Fruit fly (Drosophila melanogaster) whole organism, embryonic: Measurements from ENCODE around the gene CG14866.

Experiments used
- Aef1 ChIP-seq: fragments of 200-800 bp; sonication (Bioruptor generic); IDR thresholded peaks from 3 replicates; pipeline ENCODE4 v1.3.6; 2022; ENCODE audit warnings: missing biosample characterization, missing genetic modification characterization
- CG10979 ChIP-seq: fragments of 200-800 bp; sonication (Bioruptor generic); optimal IDR thresholded peaks from 2 replicates; lab custom pipeline; 2018; ENCODE audit warnings: missing biosample characterization, mild to moderate bottlenecking, missing genetic modification characterization, moderate library complexity
- CG11398 ChIP-seq: fragments of 200-800 bp; sonication (Bioruptor generic); optimal IDR thresholded peaks from 2 replicates; lab custom pipeline; 2016; ENCODE audit warnings: missing biosample characterization, missing genetic modification characterization
- CG12769 ChIP-seq: fragments of 200-800 bp; sonication (Bioruptor generic); optimal IDR thresholded peaks from 2 replicates; lab custom pipeline; 2019; ENCODE audit warnings: missing biosample characterization, mild to moderate bottlenecking, missing genetic modification characterization, moderate library complexity
- CG14710 ChIP-seq: fragments of 200-800 bp; sonication (Bioruptor generic); optimal IDR thresholded peaks from 3 replicates; lab custom pipeline; 2019; ENCODE audit warnings: missing biosample characterization, mild to moderate bottlenecking, missing genetic modification characterization, moderate library complexity
- CG17328 ChIP-seq: fragments of 200-800 bp; sonication (Bioruptor generic); IDR thresholded peaks from 2 replicates; pipeline ENCODE4 v1.3.6; 2022; ENCODE audit warnings: missing biosample characterization, missing genetic modification characterization
- CG17829 ChIP-seq: fragments of 200-800 bp; optimal IDR thresholded peaks from 2 replicates; lab custom pipeline; 2019; ENCODE audit warnings: missing biosample characterization, mild to moderate bottlenecking, missing genetic modification characterization, moderate library complexity
- CG1832 ChIP-seq: fragments of 200-800 bp; sonication (Bioruptor generic); optimal IDR thresholded peaks from 2 replicates; lab custom pipeline; 2017; ENCODE audit warnings: missing biosample characterization, mild to moderate bottlenecking, missing genetic modification characterization, inconsistent platforms
- CG2116 ChIP-seq: fragments of 200-800 bp; sonication (Bioruptor generic); optimal IDR thresholded peaks from 3 replicates; lab custom pipeline; 2018; ENCODE audit warnings: missing biosample characterization, mild to moderate bottlenecking, missing genetic modification characterization
- CG3065 ChIP-seq: fragments of 200-800 bp; sonication (Bioruptor generic); optimal IDR thresholded peaks from 2 replicates; lab custom pipeline; 2016; ENCODE audit warnings: missing biosample characterization, missing genetic modification characterization
- CG32532 ChIP-seq: fragments of 200-800 bp; sonication (Bioruptor generic); IDR thresholded peaks from 2 replicates; pipeline ENCODE4 v1.3.6; 2022; ENCODE audit warnings: missing biosample characterization, missing genetic modification characterization
- CG32767 ChIP-seq: fragments of 200-800 bp; sonication (Bioruptor generic); IDR thresholded peaks from 2 replicates; pipeline ENCODE4 v1.3.6; 2022; ENCODE audit warnings: missing biosample characterization, missing genetic modification characterization
- CG34376 ChIP-seq: fragments of 200-800 bp; sonication (Bioruptor generic); optimal IDR thresholded peaks from 2 replicates; lab custom pipeline; 2018; ENCODE audit warnings: missing biosample characterization, mild to moderate bottlenecking, missing genetic modification characterization
- CG5180 ChIP-seq: fragments of 200-800 bp; sonication (Bioruptor generic); optimal IDR thresholded peaks from 3 replicates; lab custom pipeline; 2017; ENCODE audit warnings: missing biosample characterization, missing genetic modification characterization, mild to moderate bottlenecking, moderate library complexity, missing genetic modification reagents
- CG7271 ChIP-seq: fragments of 200-800 bp; sonication (Bioruptor generic); optimal IDR thresholded peaks from 2 replicates; lab custom pipeline; 2018; ENCODE audit warnings: missing biosample characterization, mild to moderate bottlenecking, missing genetic modification characterization, moderate library complexity
- CG7372 ChIP-seq: fragments of 200-800 bp; sonication (Bioruptor generic); IDR thresholded peaks from 2 replicates; pipeline ENCODE4 v1.3.6; 2022; ENCODE audit warnings: missing biosample characterization, missing genetic modification characterization
- CG8388 ChIP-seq: fragments of 200-800 bp; sonication (Bioruptor generic); optimal IDR thresholded peaks from 2 replicates; lab custom pipeline; 2019; ENCODE audit warnings: missing biosample characterization, mild to moderate bottlenecking, missing genetic modification characterization, moderate library complexity
- CG9876 ChIP-seq: fragments of 200-800 bp; sonication (Bioruptor generic); optimal IDR thresholded peaks from 2 replicates; lab custom pipeline; 2016; ENCODE audit warnings: missing biosample characterization, missing genetic modification characterization
- CHES-1-like ChIP-seq: fragments of 200-800 bp; sonication (Bioruptor generic); optimal IDR thresholded peaks from 2 replicates; lab custom pipeline; 2016; ENCODE audit warnings: missing biosample characterization, missing genetic modification characterization
- Chrac-16 ChIP-seq: fragments of 200-800 bp; sonication (Bioruptor generic); optimal IDR thresholded peaks from 3 replicates; lab custom pipeline; 2016; ENCODE audit warnings: missing biosample characterization, missing genetic modification characterization
- Dfd ChIP-seq, 2 experiments: fragments of >200 bp; optimal IDR thresholded peaks; 2 replicates each; lab custom pipeline; 2017; ENCODE audit warnings: missing biosample characterization in 2 of 2, missing genetic modification characterization in 2 of 2
- Fer2 ChIP-seq: fragments of 200-800 bp; sonication (Bioruptor generic); optimal IDR thresholded peaks from 2 replicates; lab custom pipeline; 2018; ENCODE audit warnings: missing biosample characterization, mild to moderate bottlenecking, missing genetic modification characterization, moderate library complexity
- HHEX ChIP-seq: fragments of 200-800 bp; sonication (Bioruptor generic); optimal IDR thresholded peaks from 3 replicates; lab custom pipeline; 2017; ENCODE audit warnings: missing biosample characterization, mild to moderate bottlenecking, missing genetic modification characterization, missing genetic modification reagents
- HLH54F ChIP-seq: fragments of 200-800 bp; sonication (Bioruptor generic); optimal IDR thresholded peaks from 3 replicates; lab custom pipeline; 2016; ENCODE audit warnings: missing biosample characterization, missing genetic modification characterization
- Hsf ChIP-seq: fragments of 200-800 bp; sonication (Bioruptor generic); optimal IDR thresholded peaks from 3 replicates; lab custom pipeline; 2016; ENCODE audit warnings: missing biosample characterization, missing genetic modification characterization
- MTF-1 ChIP-seq: fragments of 200-800 bp; sonication (Bioruptor generic); optimal IDR thresholded peaks from 2 replicates; lab custom pipeline; 2018; ENCODE audit warnings: missing biosample characterization, mild to moderate bottlenecking, missing genetic modification characterization, borderline replicate concordance
- Med ChIP-seq: fragments of 200-800 bp; sonication (Bioruptor generic); peaks from one replicate; lab custom pipeline; 2016; ENCODE audit warnings: missing biosample characterization, missing genetic modification characterization, mild to moderate bottlenecking, inconsistent platforms, moderate library complexity
- Nf-YC ChIP-seq: fragments of 200-800 bp; optimal IDR thresholded peaks from 3 replicates; lab custom pipeline; 2019; ENCODE audit warnings: missing biosample characterization, mild to moderate bottlenecking, missing genetic modification characterization, moderate library complexity
- PHDP ChIP-seq: fragments of 200-800 bp; sonication (Bioruptor generic); optimal IDR thresholded peaks from 3 replicates; lab custom pipeline; 2018; ENCODE audit warnings: missing biosample characterization, mild to moderate bottlenecking, missing genetic modification characterization, moderate library complexity
- Tbp ChIP-seq: fragments of >200 bp; optimal IDR thresholded peaks from 2 replicates; lab custom pipeline; 2018; ENCODE audit warnings: missing biosample characterization, missing genetic modification characterization
- Vsx1 ChIP-seq: fragments of 200-800 bp; sonication (Bioruptor generic); optimal IDR thresholded peaks from 2 replicates; lab custom pipeline; 2017; ENCODE audit warnings: missing biosample characterization, mild to moderate bottlenecking, missing genetic modification characterization, missing genetic modification reagents
- YL-1 ChIP-seq: fragments of 200-800 bp; sonication (Bioruptor generic); optimal IDR thresholded peaks from 3 replicates; lab custom pipeline; 2017; ENCODE audit warnings: missing biosample characterization, mild to moderate bottlenecking, missing genetic modification characterization
- al ChIP-seq: fragments of 200-800 bp; sonication (Bioruptor generic); IDR thresholded peaks from 2 replicates; pipeline ENCODE4 v1.3.6; 2022; ENCODE audit warnings: missing biosample characterization, missing genetic modification characterization
- bbx ChIP-seq: fragments of 200-800 bp; sonication (Bioruptor generic); IDR thresholded peaks from 2 replicates; pipeline ENCODE4 v1.3.6; 2022; ENCODE audit warnings: missing biosample characterization, missing genetic modification characterization; ENCODE audit not compliant: partially characterized antibody
- chinmo ChIP-seq: fragments of 200-800 bp; sonication (Bioruptor generic); IDR thresholded peaks from 4 replicates; pipeline ENCODE4 v1.3.6; 2022; ENCODE audit warnings: missing biosample characterization, missing genetic modification characterization; ENCODE audit not compliant: partially characterized antibody
- crc ChIP-seq: fragments of 200-800 bp; sonication (Bioruptor generic); optimal IDR thresholded peaks from 2 replicates; lab custom pipeline; 2016; ENCODE audit warnings: missing biosample characterization, missing genetic modification characterization
- crp ChIP-seq, 2 experiments: fragments of 200-800 bp; sonication (Bioruptor generic); optimal IDR thresholded peaks; 2 replicates in 1 of 2; 3 replicates in 1 of 2; lab custom pipeline; 2017; ENCODE audit warnings: missing biosample characterization in 2 of 2, missing genetic modification characterization in 2 of 2, mild to moderate bottlenecking in 1 of 2, moderate library complexity in 1 of 2
- dmrt11E ChIP-seq: fragments of 200-800 bp; sonication (Bioruptor generic); optimal IDR thresholded peaks from 3 replicates; lab custom pipeline; 2018; ENCODE audit warnings: missing biosample characterization, mild to moderate bottlenecking, missing genetic modification characterization, moderate library complexity
- dpn ChIP-seq, 2 experiments: fragments of 200-800 bp; sonication (Bioruptor generic); optimal IDR thresholded peaks; 3 replicates each; lab custom pipeline; 2016; ENCODE audit warnings: missing biosample characterization in 2 of 2, missing genetic modification characterization in 2 of 2
- ewg ChIP-seq: fragments of 200-800 bp; sonication (Bioruptor generic); optimal IDR thresholded peaks from 3 replicates; lab custom pipeline; 2017; ENCODE audit warnings: mild to moderate bottlenecking, missing biosample characterization, missing genetic modification reagents, missing genetic modification characterization
- gfzf ChIP-seq: fragments of 200-800 bp; sonication (Bioruptor generic); optimal IDR thresholded peaks from 2 replicates; lab custom pipeline; 2016; ENCODE audit warnings: missing biosample characterization, mild to moderate bottlenecking, missing genetic modification characterization, moderate library complexity
- grn ChIP-seq: fragments of 200-800 bp; sonication (Bioruptor generic); optimal IDR thresholded peaks from 3 replicates; lab custom pipeline; 2017; ENCODE audit warnings: missing biosample characterization, missing genetic modification characterization
- kay ChIP-seq: fragments of 200-800 bp; sonication (Bioruptor generic); optimal IDR thresholded peaks from 2 replicates; lab custom pipeline; 2016; ENCODE audit warnings: missing biosample characterization, missing genetic modification characterization
- pros ChIP-seq: fragments of 200-800 bp; sonication (Bioruptor generic); optimal IDR thresholded peaks from 3 replicates; lab custom pipeline; 2019; ENCODE audit warnings: missing biosample characterization, mild to moderate bottlenecking, missing genetic modification characterization, moderate library complexity
- run ChIP-seq: fragments of 200-800 bp; sonication (Bioruptor generic); optimal IDR thresholded peaks from 3 replicates; lab custom pipeline; 2018; ENCODE audit warnings: missing biosample characterization, mild to moderate bottlenecking, missing genetic modification characterization
- scrt ChIP-seq: fragments of 200-800 bp; sonication (Bioruptor generic); optimal IDR thresholded peaks from 2 replicates; lab custom pipeline; 2018; ENCODE audit warnings: missing biosample characterization, mild to moderate bottlenecking, missing genetic modification characterization, moderate library complexity
- sd ChIP-seq: fragments of 200-800 bp; sonication (Bioruptor generic); optimal IDR thresholded peaks from 3 replicates; lab custom pipeline; 2018; ENCODE audit warnings: missing biosample characterization, mild to moderate bottlenecking, missing genetic modification characterization, moderate library complexity
- slou ChIP-seq: fragments of 200-800 bp; sonication (Bioruptor generic); optimal IDR thresholded peaks from 3 replicates; lab custom pipeline; 2016; ENCODE audit warnings: missing biosample characterization, missing genetic modification characterization
- sqz ChIP-seq: fragments of 200-800 bp; sonication (Bioruptor generic); optimal IDR thresholded peaks from 3 replicates; lab custom pipeline; 2018; ENCODE audit warnings: missing biosample characterization, mild to moderate bottlenecking, missing genetic modification characterization
- vvl ChIP-seq: fragments of 200-800 bp; sonication (Bioruptor generic); IDR thresholded peaks from 2 replicates; pipeline ENCODE4 v1.3.6; 2022; ENCODE audit warnings: missing biosample characterization, missing genetic modification characterization

CG14866 gene

DNA sequence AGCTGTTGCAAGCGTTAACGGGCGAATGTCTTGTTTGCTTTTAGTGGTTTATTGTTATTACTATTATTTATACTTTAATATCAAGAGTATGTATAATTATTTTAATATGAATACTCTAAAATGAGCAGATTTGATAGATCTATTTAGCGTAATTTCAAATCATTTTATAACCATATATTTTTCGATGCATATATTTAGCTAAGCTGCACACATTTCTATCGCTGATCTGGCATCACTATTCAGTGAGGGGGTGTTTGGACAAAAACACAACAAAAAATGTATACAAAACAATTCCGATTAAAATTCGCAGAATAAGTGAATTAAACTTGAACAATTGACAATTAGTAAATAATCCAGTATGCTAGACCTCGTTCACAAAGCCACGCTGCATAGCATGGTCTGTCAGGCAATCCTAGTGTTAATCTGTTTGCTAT is 34.7 kb downstream of the CG14866 start, which contains the start of the genes Trs33 and Tmtc4 (continued):
- TF ChIP-seq Aef1 (GFP tag; lab: Robert Waterston, UW) (peak; percentile 43; the same call in 2 of the 3 replicates), CG14710 (tag; lab: Kevin White, UChicago) (peak; percentile 62), sd (tag; lab: Kevin White, UChicago) (peak; percentile 42), pros (GFP tag; lab: Kevin White, UChicago) (no peak), grn (GFP tag; lab: Kevin White, UChicago) (no peak), dmrt11E (tag; lab: Kevin White, UChicago) (peak; percentile 28), CG2116 (peak; percentile 59), Vsx1 (GFP tag; lab: Kevin White, UChicago) (no peak), CG32767 (peak; percentile 22; the same call in 1 of the 2 replicates), Med (GFP tag; lab: Kevin White, UChicago) (peak; percentile 76), CG10979 (peak; percentile 14), Hsf (GFP tag; lab: Kevin White, UChicago) (peak; percentile 21), CG9876 (GFP tag; lab: Kevin White, UChicago) (no peak), CG7372 (GFP tag; lab: Robert Waterston, UW) (no peak), CHES-1-like (GFP tag; lab: Kevin White, UChicago) (no peak), Nf-YC (peak; percentile 52), CG1832 (GFP tag; lab: Kevin White, UChicago) (no peak), CG8388 (GFP tag; lab: Kevin White, UChicago) (peak; percentile 35), CG12769 (tag; lab: Kevin White, UChicago) (no peak), CG5180 (GFP tag; lab: Kevin White, UChicago) (peak; percentile 70), crp (GFP tag; optimal IDR thresholded peaks at IDR 0.05; lab: Kevin White, UChicago) (peak in 1 of 2 experiments; percentile 89), MTF-1 (no peak), Tbp (GFP tag; lab: Kevin White, UChicago) (no peak), YL-1 (GFP tag; lab: Kevin White, UChicago) (peak; percentile 11), chinmo (GFP tag; lab: Robert Waterston, UW) (no peak), CG11398 (GFP tag; lab: Kevin White, UChicago) (no peak), CG17829 (tag; lab: Kevin White, UChicago) (peak; percentile 65), Dfd (GFP tag; optimal IDR thresholded peaks at IDR 0.05; lab: Kevin White, UChicago) (no peak), HLH54F (GFP tag; lab: Kevin White, UChicago) (no peak), CG3065 (no peak), al (GFP tag; lab: Robert Waterston, UW) (no peak), vvl (GFP tag; lab: Robert Waterston, UW) (peak; percentile 71), Fer2 (tag; lab: Kevin White, UChicago) (peak; percentile 17), CG32532 (GFP tag; lab: Robert Waterston, UW) (peak; percentile 19; the same call in 1 of the 2 replicates), crc (GFP tag; lab: Kevin White, UChicago) (no peak), gfzf (GFP tag; lab: Kevin White, UChicago) (no peak), ewg (GFP tag; lab: Kevin White, UChicago) (no peak), PHDP (tag; lab: Kevin White, UChicago) (peak; percentile 51), scrt (GFP tag; lab: Kevin White, UChicago) (peak; percentile 3), Chrac-16 (GFP tag; lab: Kevin White, UChicago) (peak; percentile 1), dpn (GFP tag; optimal IDR thresholded peaks at IDR 0.05; lab: Kevin White, UChicago) (peak in 1 of 2 experiments; percentile 28), CG7271 (no peak), CG34376 (peak; percentile 15), bbx (GFP tag; lab: Robert Waterston, UW) (peak; percentile 16; the same call in 1 of the 2 replicates), slou (GFP tag; lab: Kevin White, UChicago) (no peak), run (tag; lab: Kevin White, UChicago) (peak; percentile 18), sqz (GFP tag; lab: Kevin White, UChicago) (no peak), kay (GFP tag; lab: Kevin White, UChicago) (no peak), CG17328 (GFP tag; lab: Robert Waterston, UW) (no peak), HHEX (GFP tag; lab: Kevin White, UChicago) (no peak)
